Worm (Caenorhabditis elegans) whole organism, late embryonic: Measurements from ENCODE around the gene vha-9.

Experiments used
- T23F11.4 ChIP-seq: fragments of 200-800 bp; sonication (Bioruptor generic); optimal IDR thresholded peaks from 2 replicates; lab custom pipeline; 2018; ENCODE audit warnings: mild to moderate bottlenecking, missing genetic modification characterization, missing compliant biosample characterization
- ceh-2 ChIP-seq: sonication (generic microtip); optimal IDR thresholded peaks from 2 replicates; lab custom pipeline; 2016; ENCODE audit warnings: missing genotype, missing genetic modification characterization, missing compliant biosample characterization
- ceh-45 ChIP-seq: fragments of 200-800 bp; sonication (Bioruptor generic); IDR thresholded peaks from 2 replicates; pipeline ENCODE4 v1.3.6; 2022; ENCODE audit warnings: missing genetic modification reagents, missing genetic modification characterization, missing compliant biosample characterization
- dve-1 ChIP-seq: sonication (generic microtip); optimal IDR thresholded peaks from 2 replicates; lab custom pipeline; 2017; ENCODE audit warnings: antibody characterized with exemption, mild to moderate bottlenecking, missing genetic modification characterization, missing compliant biosample characterization
- gmeb-2 ChIP-seq: sonication (generic microtip); optimal IDR thresholded peaks from 2 replicates; lab custom pipeline; 2016; ENCODE audit warnings: missing genetic modification characterization, inconsistent platforms, missing compliant biosample characterization
- nhr-232 ChIP-seq: sonication (generic microtip); optimal IDR thresholded peaks from 2 replicates; lab custom pipeline; 2016; ENCODE audit warnings: missing genetic modification characterization, missing compliant biosample characterization
- pha-4 ChIP-seq: fragments of 150-350 bp; optimal IDR thresholded peaks from 2 replicates; lab custom pipeline; 2018; ENCODE audit warnings: missing biosample characterization, missing genetic modification reagents, missing genetic modification characterization
- ref-2 ChIP-seq: sonication (generic microtip); optimal IDR thresholded peaks from 2 replicates; lab custom pipeline; 2016; ENCODE audit warnings: missing genetic modification characterization, missing compliant biosample characterization
- rnt-1 ChIP-seq: sonication (generic microtip); optimal IDR thresholded peaks from 2 replicates; lab custom pipeline; 2016; ENCODE audit warnings: missing genetic modification characterization, missing compliant biosample characterization
- syd-9 ChIP-seq: sonication (generic microtip); optimal IDR thresholded peaks from 2 replicates; lab custom pipeline; 2016; ENCODE audit warnings: mild to moderate bottlenecking, missing genetic modification characterization, moderate library complexity, missing compliant biosample characterization
- unc-55 ChIP-seq: sonication (generic microtip); optimal IDR thresholded peaks from 2 replicates; lab custom pipeline; 2017; ENCODE audit warnings: missing biosample characterization, missing genetic modification reagents, missing genetic modification characterization

ce11 chrII:10300954-10301353 lies 2.6 kb downstream of the vha-9 start, which contains the start of gene mdt-22:
- TF ChIP-seq ceh-2 (tag; lab: Kevin White, UChicago) = peak; percentile 4
- TF ChIP-seq nhr-232 (tag; lab: Kevin White, UChicago) = no peak
- peak; percentile 51 for TF ChIP-seq ref-2
- TF ChIP-seq pha-4 = no peak
- TF ChIP-seq unc-55 = no peak
- TF ChIP-seq gmeb-2 (tag; lab: Kevin White, UChicago) = no peak
- TF ChIP-seq rnt-1 = no peak
- TF ChIP-seq ceh-45 (GFP tag; lab: Robert Waterston, UW) = no peak
- TF ChIP-seq syd-9 (tag; lab: Kevin White, UChicago) = no peak
- TF ChIP-seq dve-1 (tag; lab: Kevin White, UChicago) = no peak
- no peak for TF ChIP-seq T23F11.4 (GFP tag; lab: Kevin White, UChicago)
